Fruit fly (Drosophila melanogaster) whole organism, pupa: ENCODE data around the gene Tmlh.

Experiments used
- CG10348 ChIP-seq: fragments of 200-800 bp; sonication (Bioruptor generic); IDR thresholded peaks from 2 replicates; pipeline ENCODE4 v1.3.6; 2022; ENCODE audit warnings: missing biosample characterization, missing genetic modification characterization
- CG12605 ChIP-seq: fragments of 200-800 bp; sonication (Bioruptor generic); IDR thresholded peaks from 2 replicates; pipeline ENCODE4 v1.3.6; 2022; ENCODE audit warnings: missing biosample characterization, missing genetic modification characterization
- CG13204 ChIP-seq: fragments of 200-800 bp; sonication (Bioruptor generic); optimal IDR thresholded peaks from 2 replicates; lab custom pipeline; 2018; ENCODE audit warnings: missing biosample characterization, mild to moderate bottlenecking, missing genetic modification characterization, moderate library complexity
- CG14655 ChIP-seq: fragments of 200-800 bp; sonication (Bioruptor generic); optimal IDR thresholded peaks from 3 replicates; lab custom pipeline; 2017; ENCODE audit warnings: mild to moderate bottlenecking, missing biosample characterization, missing genetic modification reagents, missing genetic modification characterization
- CG15710 ChIP-seq: fragments of 200-800 bp; sonication (Bioruptor generic); optimal IDR thresholded peaks from 2 replicates; lab custom pipeline; 2018; ENCODE audit warnings: missing biosample characterization, mild to moderate bottlenecking, missing genetic modification characterization, moderate library complexity
- CG17806 ChIP-seq: fragments of 200-800 bp; sonication (Bioruptor generic); optimal IDR thresholded peaks from 2 replicates; lab custom pipeline; 2018; ENCODE audit warnings: missing biosample characterization, mild to moderate bottlenecking, missing genetic modification characterization, moderate library complexity
- CG32121 ChIP-seq: fragments of 200-800 bp; sonication (Bioruptor generic); IDR thresholded peaks from 2 replicates; pipeline ENCODE4 v1.3.6; 2022; ENCODE audit warnings: missing biosample characterization, missing genetic modification characterization
- CG34367 ChIP-seq: fragments of 200-800 bp; sonication (Bioruptor generic); optimal IDR thresholded peaks from 2 replicates; lab custom pipeline; 2018; ENCODE audit warnings: missing biosample characterization, mild to moderate bottlenecking, missing genetic modification characterization
- CG4496 ChIP-seq: fragments of 200-800 bp; sonication (Bioruptor generic); IDR thresholded peaks from 3 replicates; pipeline ENCODE4 v1.3.6; 2022; ENCODE audit warnings: missing biosample characterization, missing genetic modification characterization
- CG8159 ChIP-seq: fragments of 200-800 bp; sonication (Bioruptor generic); optimal IDR thresholded peaks from 3 replicates; lab custom pipeline; 2018; ENCODE audit warnings: missing biosample characterization, mild to moderate bottlenecking, missing genetic modification characterization, moderate library complexity
- CG8301 ChIP-seq: fragments of 200-800 bp; sonication (Bioruptor generic); optimal IDR thresholded peaks from 2 replicates; lab custom pipeline; 2018; ENCODE audit warnings: missing biosample characterization, mild to moderate bottlenecking, missing genetic modification characterization
- CG9948 ChIP-seq: fragments of 200-800 bp; sonication (Bioruptor generic); optimal IDR thresholded peaks from 2 replicates; lab custom pipeline; 2018; ENCODE audit warnings: missing biosample characterization, mild to moderate bottlenecking, missing genetic modification characterization, moderate library complexity
- D1 ChIP-seq: fragments of 200-800 bp; sonication (Bioruptor generic); optimal IDR thresholded peaks from 2 replicates; lab custom pipeline; 2018; ENCODE audit warnings: missing biosample characterization, mild to moderate bottlenecking, missing genetic modification characterization, moderate library complexity
- EcR ChIP-seq: fragments of 200-800 bp; sonication (Bioruptor generic); optimal IDR thresholded peaks from 3 replicates; lab custom pipeline; 2019; ENCODE audit warnings: missing biosample characterization, missing genetic modification characterization, mild to moderate bottlenecking, moderate library complexity, missing genetic modification reagents
- Ets98B ChIP-seq: fragments of 200-800 bp; sonication (Bioruptor generic); IDR thresholded peaks from 2 replicates; pipeline ENCODE4 v1.3.6; 2022; ENCODE audit warnings: missing biosample characterization, missing genetic modification characterization
- Pif1A ChIP-seq: fragments of 200-800 bp; sonication (Bioruptor generic); optimal IDR thresholded peaks from 3 replicates; lab custom pipeline; 2016; ENCODE audit warnings: missing biosample characterization, missing genetic modification characterization
- Pif1B ChIP-seq: fragments of 200-800 bp; sonication (Bioruptor generic); optimal IDR thresholded peaks from 3 replicates; lab custom pipeline; 2016; ENCODE audit warnings: missing biosample characterization, missing genetic modification characterization
- Snoo ChIP-seq: fragments of 200-800 bp; sonication (Bioruptor generic); optimal IDR thresholded peaks from 3 replicates; lab custom pipeline; 2017; ENCODE audit warnings: missing biosample characterization, mild to moderate bottlenecking, missing genetic modification characterization, inconsistent platforms
- fd96Ca ChIP-seq: fragments of 200-800 bp; sonication (Bioruptor generic); IDR thresholded peaks from 3 replicates; pipeline ENCODE4 v1.3.6; 2022; ENCODE audit warnings: missing biosample characterization, missing genetic modification characterization
- gl ChIP-seq: fragments of 200-800 bp; sonication (Bioruptor generic); optimal IDR thresholded peaks from 2 replicates; lab custom pipeline; 2018; ENCODE audit warnings: missing biosample characterization, mild to moderate bottlenecking, missing genetic modification characterization
- rn ChIP-seq: fragments of 200-800 bp; sonication (Bioruptor generic); IDR thresholded peaks from 2 replicates; pipeline ENCODE4 v1.3.6; 2022; ENCODE audit warnings: missing biosample characterization, missing genetic modification characterization

Gene Tmlh

DNA sequence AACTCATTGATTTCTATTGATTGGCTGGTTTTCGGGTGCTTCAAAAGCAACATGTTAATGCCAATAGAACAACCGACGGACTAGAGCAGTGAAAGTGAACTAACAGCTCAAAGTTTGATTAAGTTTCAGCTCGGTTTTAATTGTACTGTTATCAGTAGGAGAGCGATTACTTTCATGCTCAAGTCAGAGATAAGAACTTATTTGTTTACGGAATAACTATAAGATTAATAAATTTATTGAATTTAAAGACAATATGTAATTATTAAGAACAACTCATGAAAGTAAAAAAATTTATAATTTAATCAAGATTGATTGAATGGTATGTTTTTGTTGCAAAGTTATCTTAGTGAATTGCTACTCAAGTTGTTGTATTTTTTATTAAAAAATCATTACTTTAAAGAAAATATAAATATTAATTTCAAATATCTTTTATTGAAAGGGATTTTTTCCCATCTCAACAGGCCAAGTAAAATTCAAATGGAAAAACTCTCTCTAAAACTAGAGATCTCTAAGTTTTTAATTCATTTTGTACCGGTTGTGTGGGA, at the start of gene Tmlh, which contains the start of gene eIF3g2:
Gene Tmlh, minus strand, starts transcription at position 101 of the 545 bp plus-strand sequence.
Gene eIF3g2, plus strand, starts transcription at position 495 of the 545 bp plus-strand sequence.
- TF ChIP-seq Snoo (tag; lab: Kevin White, UChicago) (no peak), EcR (GFP tag; lab: Kevin White, UChicago) (no peak), Ets98B (no peak), Pif1A (GFP tag; lab: Kevin White, UChicago) (no peak), fd96Ca (GFP tag; lab: Robert Waterston, UW) (no peak), CG13204 (GFP tag; lab: Kevin White, UChicago) (no peak), CG34367 (tag; lab: Kevin White, UChicago) (no peak), CG32121 (GFP tag; lab: Robert Waterston, UW) (no peak), rn (GFP tag; lab: Robert Waterston, UW) (no peak), CG9948 (tag; lab: Kevin White, UChicago) (no peak), gl (tag; lab: Kevin White, UChicago) (no peak), D1 (tag; lab: Kevin White, UChicago) (no peak), CG15710 (tag; lab: Kevin White, UChicago) (no peak), Pif1B (GFP tag; lab: Kevin White, UChicago) (no peak), CG8301 (tag; lab: Kevin White, UChicago) (no peak), CG4496 (GFP tag; lab: Robert Waterston, UW) (no peak), CG14655 (no peak), CG12605 (GFP tag; lab: Robert Waterston, UW) (no peak)

DNA sequence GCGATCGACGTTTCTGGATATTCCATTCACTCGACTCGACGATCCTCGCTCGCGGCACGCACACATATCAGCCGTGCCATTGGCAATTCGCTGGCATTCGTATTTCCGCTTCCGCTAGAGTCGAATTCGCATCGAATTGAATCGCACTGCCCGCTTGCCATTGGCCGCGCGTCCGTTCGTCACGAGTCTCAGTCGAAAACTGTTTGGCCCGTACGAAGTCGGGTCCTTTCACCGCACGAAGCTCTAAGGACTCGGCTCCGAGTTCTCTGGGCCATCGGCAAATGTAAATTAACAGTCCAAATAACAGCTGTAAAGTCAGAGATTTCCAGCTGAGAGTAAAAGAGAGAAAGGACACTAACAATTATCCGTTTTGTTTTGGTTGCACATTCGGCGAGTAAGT, 41.8 kb upstream of the Tmlh start:
- TF ChIP-seq gl (tag; lab: Kevin White, UChicago) (no peak), CG8159 (tag; lab: Kevin White, UChicago) (no peak), CG14655 (no peak), Pif1B (GFP tag; lab: Kevin White, UChicago) (no peak), fd96Ca (GFP tag; lab: Robert Waterston, UW) (no peak), CG4496 (GFP tag; lab: Robert Waterston, UW) (no peak), EcR (GFP tag; lab: Kevin White, UChicago) (no peak)
- TF ChIP-seq, all 21 proteins: peak for 0

DNA sequence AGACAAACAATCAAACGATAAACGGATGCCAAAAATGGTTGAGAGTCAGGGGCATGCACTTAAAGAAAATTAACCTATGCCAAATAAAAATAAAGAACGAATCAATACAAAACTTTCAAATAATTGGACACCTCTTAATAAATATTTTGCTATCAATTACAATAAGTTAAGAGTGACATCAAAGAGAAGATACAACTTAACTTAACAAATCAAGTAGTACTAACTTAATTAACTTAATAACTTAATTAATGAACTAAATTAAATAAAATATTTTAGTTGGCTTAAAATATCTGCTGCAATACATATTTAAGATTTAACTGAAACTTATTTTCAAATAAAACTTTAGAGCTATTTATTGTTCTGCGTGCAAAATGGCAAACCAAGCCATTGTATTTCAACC, 14.4 kb upstream of the Tmlh start:
- no peak for TF ChIP-seq CG12605 (GFP tag; lab: Robert Waterston, UW)

DNA sequence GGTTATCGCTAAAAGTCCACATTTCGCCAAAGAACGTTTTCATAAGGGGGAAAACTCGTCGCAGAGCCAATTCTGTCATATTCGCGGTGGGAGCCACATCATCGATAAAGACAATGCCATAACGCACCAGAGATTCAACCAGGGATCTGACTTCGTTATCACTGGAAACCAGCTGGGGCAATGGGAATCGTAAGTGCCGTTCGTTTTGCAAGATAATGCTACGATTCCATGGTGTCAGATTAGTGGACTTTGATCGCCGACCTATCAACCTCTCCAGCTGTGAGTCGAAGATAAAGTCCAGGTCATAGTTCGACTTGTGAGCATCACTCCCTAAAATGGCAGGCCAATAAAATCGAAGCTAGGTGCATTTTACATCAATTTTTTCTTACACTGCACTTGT, 426 bp downstream of the Tmlh start:
- TF ChIP-seq CG15710 (tag; lab: Kevin White, UChicago) (no peak), CG13204 (GFP tag; lab: Kevin White, UChicago) (no peak), CG9948 (tag; lab: Kevin White, UChicago) (no peak), gl (tag; lab: Kevin White, UChicago) (no peak), Snoo (tag; lab: Kevin White, UChicago) (no peak), Ets98B (no peak), CG34367 (tag; lab: Kevin White, UChicago) (no peak), CG8159 (tag; lab: Kevin White, UChicago) (no peak), rn (GFP tag; lab: Robert Waterston, UW) (no peak), fd96Ca (GFP tag; lab: Robert Waterston, UW) (no peak), CG14655 (no peak), CG8301 (tag; lab: Kevin White, UChicago) (no peak), Pif1B (GFP tag; lab: Kevin White, UChicago) (no peak), CG4496 (GFP tag; lab: Robert Waterston, UW) (no peak), CG12605 (GFP tag; lab: Robert Waterston, UW) (no peak), CG32121 (GFP tag; lab: Robert Waterston, UW) (no peak), EcR (GFP tag; lab: Kevin White, UChicago) (no peak), CG10348 (no peak)

DNA sequence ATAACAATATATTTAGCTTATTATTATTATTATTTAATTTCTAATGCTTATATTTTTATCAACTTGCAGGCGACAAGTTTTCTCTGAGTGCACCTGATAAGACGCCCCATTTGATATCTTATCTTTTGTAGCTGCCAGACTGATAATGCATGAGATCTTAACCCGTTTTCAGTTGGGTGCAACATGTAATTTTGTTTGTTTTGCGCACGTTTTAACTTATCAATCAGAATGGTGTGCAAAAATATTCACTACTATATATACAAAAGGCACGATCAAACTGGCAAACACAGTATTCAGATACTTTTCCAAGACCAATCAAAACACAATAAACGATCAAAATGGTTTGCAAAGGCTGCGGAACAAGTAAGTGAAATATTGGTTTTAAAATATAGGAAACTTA, 47.7 kb downstream of the Tmlh start, which contains the start of gene MtnC:
Gene MtnC, plus strand, starts transcription at position 301 of the 400 bp plus-strand sequence.
- TF ChIP-seq CG32121 (GFP tag; lab: Robert Waterston, UW) (no peak), Snoo (tag; lab: Kevin White, UChicago) (no peak), gl (tag; lab: Kevin White, UChicago) (no peak), CG8301 (tag; lab: Kevin White, UChicago) (no peak), CG13204 (GFP tag; lab: Kevin White, UChicago) (no peak), Pif1B (GFP tag; lab: Kevin White, UChicago) (no peak), CG34367 (tag; lab: Kevin White, UChicago) (no peak), CG17806 (no peak), Ets98B (no peak), fd96Ca (GFP tag; lab: Robert Waterston, UW) (no peak), CG4496 (GFP tag; lab: Robert Waterston, UW) (no peak), EcR (GFP tag; lab: Kevin White, UChicago) (no peak), CG9948 (tag; lab: Kevin White, UChicago) (no peak), CG10348 (no peak), CG8159 (tag; lab: Kevin White, UChicago) (no peak), CG15710 (tag; lab: Kevin White, UChicago) (no peak)
